Worm (Caenorhabditis elegans) whole organism, midembryonic: ENCODE results near the gene nhr-70.

Experiments used
- T22C8.4 ChIP-seq: fragments of 200-800 bp; sonication (Bioruptor generic); IDR thresholded peaks from 2 replicates; pipeline ENCODE4 v1.3.6; 2022; ENCODE audit warnings: missing genetic modification characterization, missing compliant biosample characterization
- flt-1 ChIP-seq: fragments of 200-800 bp; sonication (Bioruptor generic); IDR thresholded peaks from 2 replicates; pipeline ENCODE4 v1.3.6; 2022; ENCODE audit warnings: missing genetic modification characterization, missing compliant biosample characterization
- klf-2 ChIP-seq: fragments of 200-800 bp; sonication (Bioruptor generic); conservative IDR thresholded peaks from 2 replicates; pipeline ENCODE4 v1.3.6; 2022; ENCODE audit warnings: missing genetic modification reagents, missing genetic modification characterization, missing compliant biosample characterization
- med-1 ChIP-seq: sonication (generic microtip); optimal IDR thresholded peaks from 2 replicates; lab custom pipeline; 2017; ENCODE audit warnings: missing genetic modification characterization, mild to moderate bottlenecking, missing compliant biosample characterization, antibody characterized with exemption, missing genetic modification reagents; ENCODE audit not compliant: insufficient read depth
- ref-1 ChIP-seq: fragments of 200-800 bp; sonication (Bioruptor generic); conservative IDR thresholded peaks from 2 replicates; pipeline ENCODE4 v1.3.6; 2022; ENCODE audit warnings: missing genetic modification reagents, missing genetic modification characterization, missing compliant biosample characterization
- tab-1 ChIP-seq: fragments of 200-800 bp; sonication (Bioruptor generic); IDR thresholded peaks from 2 replicates; pipeline ENCODE4 v1.3.6; 2022; ENCODE audit warnings: missing genetic modification characterization, missing compliant biosample characterization

DNA sequence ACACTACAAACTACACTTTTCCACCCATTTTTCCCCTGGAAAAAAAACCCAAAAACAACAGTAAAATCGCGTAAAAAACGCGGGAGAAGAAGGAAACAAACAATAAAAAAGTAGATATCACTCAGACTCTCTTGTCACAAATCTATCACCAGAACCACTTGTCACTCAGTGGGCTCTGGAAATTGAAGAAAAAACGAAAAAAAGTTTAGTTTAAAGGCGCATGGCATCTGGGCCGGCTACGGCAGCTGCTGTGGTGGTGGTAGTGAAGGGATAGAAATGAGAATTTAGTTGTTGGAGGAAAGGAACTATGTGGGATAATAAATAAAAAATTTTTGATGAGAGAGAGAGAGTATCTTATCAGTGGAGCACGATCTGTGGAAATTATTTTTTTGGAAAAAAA is 11.1 kb downstream of the nhr-70 start:
- TF ChIP-seq T22C8.4 (no peak), klf-2 (no peak), tab-1 (no peak), flt-1 (GFP tag; lab: Robert Waterston, UW) (no peak), med-1 (GFP tag; lab: Kevin White, UChicago) (no peak), ref-1 (GFP tag; lab: Robert Waterston, UW) (no peak)
